Fruit fly (Drosophila melanogaster): ENCODE measurements around the gene CG8219.

Gene CG8219

DNA sequence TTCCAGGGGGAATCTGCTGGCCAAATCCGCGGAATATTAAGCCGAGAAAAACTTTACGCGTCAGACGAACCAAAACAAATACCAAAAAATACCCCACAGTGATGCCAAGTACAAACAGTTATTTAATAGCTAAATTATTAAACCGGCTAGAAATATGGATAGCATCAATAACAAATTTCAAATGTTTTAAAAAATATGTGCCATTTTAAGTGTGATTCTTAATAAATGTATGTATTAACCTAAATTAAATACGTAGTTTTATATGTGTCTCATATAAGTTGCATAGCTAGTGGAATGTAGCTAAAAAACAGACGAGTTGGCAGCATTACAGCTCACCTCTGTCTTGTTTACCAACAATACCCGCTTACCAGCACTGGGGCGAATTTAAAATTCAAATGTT lies 18.5 kb upstream of the CG8219 start, which contains the start of gene CG10274 (continued):
- TF ChIP-seq CG2129 (GFP tag; IDR thresholded peaks at IDR 0.05; ENCODE audit: partially characterized antibody) (no peak), bowl (GFP tag; IDR thresholded peaks at IDR 0.05) (no peak), CG7786 (GFP tag; optimal IDR thresholded peaks at IDR 0.05) (peak; percentile 71), B-H1 (GFP tag; IDR thresholded peaks at IDR 0.05) (peak; percentile 44; the same call in 2 of the 3 replicates), ERR (GFP tag; optimal IDR thresholded peaks at IDR 0.05) (no peak), maf-S (GFP tag; optimal IDR thresholded peaks at IDR 0.05) (peak; percentile 6), CG13775 (GFP tag; optimal IDR thresholded peaks at IDR 0.05) (peak; percentile 83), dimm (GFP tag; IDR thresholded peaks at IDR 0.05) (no peak), CG1529 (GFP tag; optimal IDR thresholded peaks at IDR 0.05) (no peak), Ets97D (GFP tag; optimal IDR thresholded peaks at IDR 0.05) (peak; percentile 65), CrebB (tag; optimal IDR thresholded peaks at IDR 0.05) (peak; percentile 38), CG5953 (GFP tag; IDR thresholded peaks at IDR 0.05) (no peak), CG15601 (tag; optimal IDR thresholded peaks at IDR 0.05) (no peak), CG15011 (GFP tag; optimal IDR thresholded peaks at IDR 0.05) (no peak), knrl (GFP tag; IDR thresholded peaks at IDR 0.05; ENCODE audit: partially characterized antibody) (peak; percentile 21; the same call in 1 of the 3 replicates), YL-1 (GFP tag; optimal IDR thresholded peaks at IDR 0.05) (peak; percentile 65), Drgx (GFP tag; IDR thresholded peaks at IDR 0.05) (peak; percentile 37; the same call in 1 of the 2 replicates), unpg (GFP tag; optimal IDR thresholded peaks at IDR 0.05) (no peak), MESR4 (GFP tag; optimal IDR thresholded peaks at IDR 0.05) (no peak), CG6813 (GFP tag; optimal IDR thresholded peaks at IDR 0.05) (no peak), zfh2 (GFP tag; optimal IDR thresholded peaks at IDR 0.05) (peak; percentile 80), dmrt99B (tag; optimal IDR thresholded peaks at IDR 0.05) (no peak), CG12104 (GFP tag; optimal IDR thresholded peaks at IDR 0.05) (peak; percentile 51), CG2202 (tag; optimal IDR thresholded peaks at IDR 0.05) (peak; percentile 57), Adf1 (GFP tag; IDR thresholded peaks at IDR 0.05) (no peak; the same call in 1 of the 2 replicates), CG16813 (GFP tag; IDR thresholded peaks at IDR 0.05; ENCODE audit: partially characterized antibody) (no peak), sob (GFP tag; IDR thresholded peaks at IDR 0.05) (peak; percentile 84), al (GFP tag; IDR thresholded peaks at IDR 0.05) (peak; percentile 76), CG3065 (GFP tag; optimal IDR thresholded peaks at IDR 0.05) (no peak), Myb (GFP tag; optimal IDR thresholded peaks at IDR 0.05) (peak; percentile 72), Usf (GFP tag; optimal IDR thresholded peaks at IDR 0.05) (peak; percentile 47), CG7987 (GFP tag; optimal IDR thresholded peaks at IDR 0.05) (peak; percentile 1), bbx (GFP tag; IDR thresholded peaks at IDR 0.05; ENCODE audit: partially characterized antibody) (no peak), Dref (GFP tag; IDR thresholded peaks at IDR 0.05) (no peak), Mes4 (GFP tag; optimal IDR thresholded peaks at IDR 0.05) (peak; percentile 55), oc (tag; optimal IDR thresholded peaks at IDR 0.05) (no peak), CG7745 (tag; optimal IDR thresholded peaks at IDR 0.05) (no peak), H15 (GFP tag; IDR thresholded peaks at IDR 0.05) (peak; percentile 47; the same call in 1 of the 3 replicates), usp (GFP tag; optimal IDR thresholded peaks at IDR 0.05) (no peak), stc (GFP tag; IDR thresholded peaks at IDR 0.05) (no peak), gsb-n (tag; optimal IDR thresholded peaks at IDR 0.05) (no peak), Hey (tag; optimal IDR thresholded peaks at IDR 0.05) (no peak), CG9609 (GFP tag; optimal IDR thresholded peaks at IDR 0.05) (peak; percentile 67), HmgZ (tag; optimal IDR thresholded peaks at IDR 0.05) (peak; percentile 90), CG1233 (GFP tag; optimal IDR thresholded peaks at IDR 0.05) (peak; percentile 65), Optix (GFP tag; IDR thresholded peaks at IDR 0.05) (no peak), zen (tag; optimal IDR thresholded peaks at IDR 0.05) (peak; percentile 81), p53 (GFP tag; optimal IDR thresholded peaks at IDR 0.05) (no peak), h (optimal IDR thresholded peaks at IDR 0.05) (no peak), Fer3 (tag; optimal IDR thresholded peaks at IDR 0.05) (peak; percentile 73), Hmx (GFP tag; optimal IDR thresholded peaks at IDR 0.05) (no peak), ham (GFP tag; IDR thresholded peaks at IDR 0.05) (no peak)
